Worm (Caenorhabditis elegans) whole organism, L3 larva: ENCODE measurements around the gene F15B10.3.
A peak's percentile ranks its signal among the peaks of the same experiment; 100 is the strongest.

ENCODE experiments used
- R02D3.7 ChIP-seq: fragments of 150-350 bp; optimal IDR thresholded peaks from 2 replicates; lab custom pipeline; 2014; ENCODE audit warnings: missing biosample characterization, missing genetic modification characterization
- ZK546.5 ChIP-seq: sonication (generic microtip); optimal IDR thresholded peaks from 2 replicates; lab custom pipeline; 2017; ENCODE audit warnings: missing biosample characterization, missing genetic modification characterization
- aly-2 ChIP-seq: fragments of 150-350 bp; optimal IDR thresholded peaks from 2 replicates; lab custom pipeline; 2014; ENCODE audit warnings: missing biosample characterization, missing genetic modification characterization
- ceh-16 ChIP-seq: sonication (generic microtip); optimal IDR thresholded peaks from 2 replicates; lab custom pipeline; 2017; ENCODE audit warnings: missing biosample characterization, missing genetic modification characterization
- ceh-28 ChIP-seq: fragments of 150-350 bp; optimal IDR thresholded peaks from 2 replicates; lab custom pipeline; 2014; ENCODE audit warnings: missing biosample characterization, missing genetic modification reagents, missing genetic modification characterization
- ceh-82 ChIP-seq: fragments of 150-350 bp; optimal IDR thresholded peaks from 2 replicates; lab custom pipeline; 2014; ENCODE audit warnings: missing biosample characterization, missing genetic modification characterization
- ceh-9 ChIP-seq: sonication (generic microtip); optimal IDR thresholded peaks from 2 replicates; lab custom pipeline; 2018; ENCODE audit warnings: missing biosample characterization, missing genetic modification characterization
- daf-12 ChIP-seq: fragments of 150-350 bp; optimal IDR thresholded peaks from 2 replicates; lab custom pipeline; 2014; ENCODE audit warnings: missing biosample characterization, missing genetic modification reagents, missing genetic modification characterization
- egl-27 ChIP-seq: sonication (generic microtip); optimal IDR thresholded peaks from 4 replicates; lab custom pipeline; 2017; ENCODE audit warnings: missing biosample characterization, missing genetic modification reagents, missing genetic modification characterization
- egl-5 ChIP-seq: fragments of 150-350 bp; optimal IDR thresholded peaks from 2 replicates; lab custom pipeline; 2017; ENCODE audit warnings: missing biosample characterization, missing genetic modification reagents, missing genetic modification characterization, inconsistent platforms
- elt-2 ChIP-seq: sonication (generic microtip); optimal IDR thresholded peaks from 2 replicates; lab custom pipeline; 2016; ENCODE audit warnings: missing genetic modification reagents, mild to moderate bottlenecking, missing genetic modification characterization, missing compliant biosample characterization
- elt-3 ChIP-seq, 3 experiments: fragments of 150-350 bp in 1 of 3; sonication (generic microtip) in 2 of 3; optimal IDR thresholded peaks; 2 replicates in 2 of 3; 4 replicates in 1 of 3; lab custom pipeline; 2014 to 2017; ENCODE audit warnings: missing biosample characterization in 3 of 3, missing genetic modification characterization in 3 of 3
- eor-1 ChIP-seq, 2 experiments: fragments of 150-350 bp; optimal IDR thresholded peaks; 2 replicates each; lab custom pipeline; 2014 to 2018; ENCODE audit warnings: missing biosample characterization in 2 of 2, missing genetic modification characterization in 2 of 2
- fkh-2 ChIP-seq: fragments of 150-350 bp; optimal IDR thresholded peaks from 2 replicates; lab custom pipeline; 2014; ENCODE audit warnings: missing biosample characterization, missing genetic modification reagents, missing genetic modification characterization
- fos-1 ChIP-seq: fragments of 150-350 bp; optimal IDR thresholded peaks from 2 replicates; lab custom pipeline; 2014; ENCODE audit warnings: missing biosample characterization, missing genetic modification characterization
- hmg-11 ChIP-seq: sonication (generic microtip); optimal IDR thresholded peaks from 2 replicates; lab custom pipeline; 2016; ENCODE audit warnings: missing genetic modification characterization, missing compliant biosample characterization
- jun-1 ChIP-seq: fragments of 150-350 bp; optimal IDR thresholded peaks from 2 replicates; lab custom pipeline; 2014; ENCODE audit warnings: missing biosample characterization, missing genetic modification reagents, missing genetic modification characterization
- lin-15B ChIP-seq: fragments of 150-350 bp; optimal IDR thresholded peaks from 2 replicates; lab custom pipeline; 2014; ENCODE audit warnings: missing biosample characterization, missing genetic modification characterization
- lin-39 ChIP-seq: fragments of 150-350 bp; optimal IDR thresholded peaks from 2 replicates; lab custom pipeline; 2018; ENCODE audit warnings: missing biosample characterization, missing genetic modification reagents, missing genetic modification characterization
- lsy-12 ChIP-seq: sonication (generic microtip); optimal IDR thresholded peaks from 2 replicates; lab custom pipeline; 2016; ENCODE audit warnings: mild to moderate bottlenecking, missing genetic modification characterization, missing compliant biosample characterization
- mdl-1 ChIP-seq: fragments of 150-350 bp; optimal IDR thresholded peaks from 2 replicates; lab custom pipeline; 2014; ENCODE audit warnings: missing biosample characterization, missing genetic modification characterization
- mml-1 ChIP-seq: fragments of 150-350 bp; sonication (generic microtip); optimal IDR thresholded peaks from 3 replicates; lab custom pipeline; 2014; ENCODE audit warnings: missing biosample characterization, missing genetic modification characterization
- nfya-1 ChIP-seq: sonication (generic microtip); optimal IDR thresholded peaks from 2 replicates; lab custom pipeline; 2017; ENCODE audit warnings: missing genetic modification characterization, mild to moderate bottlenecking, missing compliant biosample characterization, antibody characterized with exemption, moderate library complexity; ENCODE audit not compliant: insufficient read depth
- nhr-12 ChIP-seq: fragments of 150-350 bp; optimal IDR thresholded peaks from 2 replicates; lab custom pipeline; 2014; ENCODE audit warnings: missing biosample characterization, missing genetic modification characterization
- nhr-23 ChIP-seq: fragments of 150-350 bp; optimal IDR thresholded peaks from 2 replicates; lab custom pipeline; 2014; ENCODE audit warnings: missing biosample characterization, missing genetic modification reagents, missing genetic modification characterization
- nhr-237 ChIP-seq: fragments of 150-350 bp; optimal IDR thresholded peaks from 2 replicates; lab custom pipeline; 2014; ENCODE audit warnings: missing biosample characterization, missing genetic modification characterization
- nhr-25 ChIP-seq: sonication (generic microtip); optimal IDR thresholded peaks from 2 replicates; lab custom pipeline; 2017; ENCODE audit warnings: missing biosample characterization, missing genetic modification characterization
- nhr-43 ChIP-seq: sonication (generic microtip); optimal IDR thresholded peaks from 2 replicates; lab custom pipeline; 2016; ENCODE audit warnings: mild to moderate bottlenecking, missing genetic modification characterization, missing compliant biosample characterization; ENCODE audit not compliant: poor library complexity, severe bottlenecking
- nhr-67 ChIP-seq: fragments of 150-350 bp; optimal IDR thresholded peaks from 2 replicates; lab custom pipeline; 2014; ENCODE audit warnings: missing biosample characterization, missing genetic modification characterization
- nhr-77 ChIP-seq: fragments of 150-350 bp; optimal IDR thresholded peaks from 2 replicates; lab custom pipeline; 2014; ENCODE audit warnings: missing biosample characterization, missing genetic modification characterization
- pha-4 ChIP-seq: fragments of 150-350 bp; optimal IDR thresholded peaks from 2 replicates; lab custom pipeline; 2014; ENCODE audit warnings: missing biosample characterization, missing genetic modification reagents, missing genetic modification characterization
- pqm-1 ChIP-seq: fragments of 150-350 bp; optimal IDR thresholded peaks from 2 replicates; lab custom pipeline; 2017; ENCODE audit warnings: missing biosample characterization, missing genetic modification characterization, inconsistent platforms
- sea-2 ChIP-seq: fragments of 150-350 bp; sonication (generic microtip); optimal IDR thresholded peaks from 4 replicates; lab custom pipeline; 2014; ENCODE audit warnings: missing biosample characterization, missing genetic modification reagents, missing genetic modification characterization
- skn-1 ChIP-seq: fragments of 150-350 bp; optimal IDR thresholded peaks from 2 replicates; lab custom pipeline; 2014; ENCODE audit warnings: missing biosample characterization, missing genetic modification characterization
- snpc-4 ChIP-seq: fragments of 150-350 bp; optimal IDR thresholded peaks from 2 replicates; lab custom pipeline; 2014; ENCODE audit warnings: missing biosample characterization, missing genetic modification characterization
- tbx-2 ChIP-seq: sonication (generic microtip); optimal IDR thresholded peaks from 2 replicates; lab custom pipeline; 2016; ENCODE audit warnings: mild to moderate bottlenecking, missing genetic modification characterization, missing compliant biosample characterization
- unc-39 ChIP-seq: sonication (generic microtip); optimal IDR thresholded peaks from 4 replicates; lab custom pipeline; 2017; ENCODE audit warnings: missing biosample characterization, missing genetic modification characterization
- unc-62 ChIP-seq: fragments of 150-350 bp; sonication (generic microtip); optimal IDR thresholded peaks from 4 replicates; lab custom pipeline; 2014; ENCODE audit warnings: missing biosample characterization, missing genetic modification reagents, missing genetic modification characterization
- zag-1 ChIP-seq: fragments of 150-350 bp; optimal IDR thresholded peaks from 2 replicates; lab custom pipeline; 2014; ENCODE audit warnings: missing biosample characterization, missing genetic modification characterization
- ztf-11 ChIP-seq: fragments of 150-350 bp; optimal IDR thresholded peaks from 2 replicates; lab custom pipeline; 2014; ENCODE audit warnings: missing biosample characterization, missing genetic modification characterization
- ztf-4 ChIP-seq: fragments of 150-350 bp; optimal IDR thresholded peaks from 2 replicates; lab custom pipeline; 2014; ENCODE audit warnings: missing biosample characterization, missing genetic modification characterization

F15B10.3 gene

DNA sequence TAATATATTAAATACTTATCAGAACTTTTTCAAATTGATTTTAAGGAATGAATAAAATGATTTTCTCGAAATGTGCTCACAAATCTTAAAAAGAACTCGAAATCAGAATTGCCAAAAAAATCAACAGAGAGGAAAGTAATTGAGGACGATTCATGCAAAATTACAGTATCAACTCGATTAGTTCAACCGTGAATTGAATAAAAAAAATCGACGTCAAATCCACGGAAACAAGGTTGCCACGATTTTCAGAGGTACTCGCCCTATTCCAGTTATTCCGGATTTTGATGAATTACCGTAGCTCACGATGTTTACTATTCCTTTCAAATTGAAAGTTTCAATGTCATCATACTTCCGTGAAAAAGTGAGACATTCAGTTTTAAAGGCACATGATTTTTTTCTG is at the start of gene F15B10.3:
F15B10.3 (plus strand) TSS at position 301 of the 400 bp plus-strand sequence.
- TF ChIP-seq fos-1 (no peak), daf-12 (no peak), ztf-11 (tag; lab: Kevin White, UChicago) (no peak), ZK546.5 (tag; lab: Kevin White, UChicago) (no peak), ceh-16 (tag; lab: Kevin White, UChicago) (no peak), unc-39 (no peak), nhr-237 (no peak), elt-3 (tag; optimal IDR thresholded peaks at IDR 0.05; lab: Kevin White, UChicago) (no peak), aly-2 (no peak)

DNA sequence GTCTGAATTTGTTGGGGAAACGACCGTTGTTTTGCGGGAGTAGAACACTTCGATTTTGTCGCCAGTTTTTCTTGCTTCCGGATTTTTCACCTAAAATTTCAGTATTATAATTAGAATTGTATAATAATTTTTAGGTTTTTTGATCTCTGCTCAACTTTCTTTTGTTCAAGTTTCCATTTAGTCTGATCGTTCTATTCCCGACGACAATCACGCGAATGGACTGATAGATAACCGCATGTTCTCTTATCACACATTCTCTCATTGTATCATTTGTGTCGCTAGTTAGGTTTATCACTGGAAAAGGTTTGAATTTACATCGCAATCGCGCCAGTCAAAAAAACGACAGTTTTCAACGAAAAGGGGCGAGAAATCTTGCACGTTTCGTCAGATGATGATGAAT is 47.6 kb upstream of the F15B10.3 start:
- TF ChIP-seq elt-2 (tag; lab: Kevin White, UChicago) (peak; percentile 95), daf-12 (no peak), unc-62 (GFP tag; lab: Kevin White, UChicago) (no peak), egl-27 (tag; lab: Kevin White, UChicago) (no peak), pha-4 (peak; percentile 33), sea-2 (GFP tag; lab: Kevin White, UChicago) (no peak), eor-1 (tag; optimal IDR thresholded peaks at IDR 0.05; lab: Kevin White, UChicago) (no peak), ceh-82 (no peak), ztf-11 (tag; lab: Kevin White, UChicago) (no peak), elt-3 (tag; optimal IDR thresholded peaks at IDR 0.05; lab: Kevin White, UChicago) (peak in 2 of 3 experiments; percentile 68 to 91), pqm-1 (tag; lab: Kevin White, UChicago) (peak; percentile 88), jun-1 (tag; lab: Kevin White, UChicago) (peak; percentile 29), lin-39 (tag; lab: Kevin White, UChicago) (no peak), mml-1 (tag; lab: Kevin White, UChicago) (no peak), ztf-4 (tag; lab: Kevin White, UChicago) (no peak), ceh-9 (tag; lab: Kevin White, UChicago) (no peak)

DNA sequence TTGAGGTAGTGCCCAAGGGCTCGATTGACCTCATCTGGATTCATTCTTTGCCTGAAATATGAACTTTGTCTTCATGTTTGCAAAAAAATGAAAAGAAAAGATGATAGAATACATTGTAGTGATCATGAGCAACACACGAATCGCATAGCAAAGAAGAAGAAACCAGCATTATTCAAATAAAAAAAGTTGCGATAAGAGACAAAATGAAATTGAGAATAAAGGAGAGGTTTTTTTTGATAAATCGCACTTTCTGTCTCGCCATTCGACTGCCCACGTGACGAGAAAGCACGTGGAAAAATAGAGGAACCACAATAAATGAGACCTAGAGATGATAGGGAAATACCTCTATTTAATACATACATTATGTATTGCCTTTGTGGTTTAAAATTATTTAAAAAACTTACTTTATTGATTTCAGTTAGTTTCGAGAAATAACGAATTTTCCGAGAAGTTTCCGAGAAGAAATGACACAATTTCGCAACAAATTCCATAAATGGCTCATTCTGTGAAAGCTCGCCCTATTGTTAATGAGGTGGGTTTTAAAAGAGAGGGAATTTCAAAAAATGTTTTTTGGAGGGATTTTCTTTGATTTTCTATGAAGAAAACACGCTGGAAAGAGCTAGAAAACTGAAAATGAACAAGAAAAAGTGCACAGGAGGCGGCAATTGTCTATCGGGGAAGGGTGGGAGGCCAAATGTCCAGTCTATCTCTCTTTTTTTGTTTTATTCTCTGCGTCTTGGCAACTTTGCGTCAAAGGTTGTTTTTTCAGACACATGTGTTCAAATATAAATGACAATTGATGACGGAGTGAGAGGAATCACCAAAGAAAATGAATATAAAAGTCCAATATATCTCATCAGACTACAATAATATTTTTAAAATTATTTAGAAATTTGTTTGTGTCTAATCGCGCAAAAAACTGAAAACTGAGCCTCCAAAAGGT is 46.8 kb upstream of the F15B10.3 start, which contains the start of gene paqr-1:
paqr-1 (minus strand) TSS at position 51 of the 943 bp plus-strand sequence.
- TF ChIP-seq pha-4, result peak; percentile 6
- no peak for TF ChIP-seq ztf-11 (tag; lab: Kevin White, UChicago)
- TF ChIP-seq nfya-1, result peak; percentile 37
- peak; percentile 77 for TF ChIP-seq egl-5 (tag; lab: Kevin White, UChicago)
- peak; percentile 53 for TF ChIP-seq lin-15B (tag; lab: Kevin White, UChicago)
- peak; percentile 41 for TF ChIP-seq mdl-1 (tag; lab: Kevin White, UChicago)
- TF ChIP-seq elt-3 (tag; optimal IDR thresholded peaks at IDR 0.05; lab: Kevin White, UChicago), result no peak
- no peak for TF ChIP-seq nhr-77 (tag; lab: Kevin White, UChicago)
- no peak for TF ChIP-seq tbx-2 (tag; lab: Kevin White, UChicago)
- peak; percentile 16 for TF ChIP-seq lin-39 (tag; lab: Kevin White, UChicago)
- TF ChIP-seq pqm-1 (tag; lab: Kevin White, UChicago), result peak; percentile 29
- TF ChIP-seq fos-1, result peak; percentile 6
- no peak for TF ChIP-seq ceh-28
- peak; percentile 0 for TF ChIP-seq elt-2 (tag; lab: Kevin White, UChicago)

ce11 chrIV:6556624-6557368 is 45.7 kb upstream of the F15B10.3 start, which contains the start of gene try-3:
try-3 (plus strand) TSS chrIV:6557155.
- TF ChIP-seq pqm-1 (tag; lab: Kevin White, UChicago), result peak; percentile 43
- peak; percentile 32 for TF ChIP-seq nhr-23 (tag; lab: Kevin White, UChicago)
- no peak for TF ChIP-seq nhr-25 (tag; lab: Kevin White, UChicago)
- peak; percentile 88 for TF ChIP-seq lin-39 (tag; lab: Kevin White, UChicago)
- peak; percentile 21 for TF ChIP-seq lsy-12 (tag; lab: Kevin White, UChicago)
- TF ChIP-seq nhr-43 (tag; lab: Kevin White, UChicago), result peak; percentile 76
- TF ChIP-seq R02D3.7 (tag; lab: Kevin White, UChicago), result peak; percentile 14
- TF ChIP-seq pha-4, result peak; percentile 70
- peak; percentile 49 for TF ChIP-seq lin-15B (tag; lab: Kevin White, UChicago)
- TF ChIP-seq fkh-2 (tag; lab: Kevin White, UChicago), result no peak
- TF ChIP-seq egl-5 (tag; lab: Kevin White, UChicago), result no peak
- TF ChIP-seq hmg-11 (tag; lab: Kevin White, UChicago), result peak; percentile 77
- TF ChIP-seq skn-1 (tag; lab: Kevin White, UChicago), result peak; percentile 33
- TF ChIP-seq elt-2 (tag; lab: Kevin White, UChicago), result peak; percentile 56
- TF ChIP-seq ceh-16 (tag; lab: Kevin White, UChicago), result no peak
- peak; percentile 71 for TF ChIP-seq nfya-1
- no peak for TF ChIP-seq nhr-67
- TF ChIP-seq unc-39, result no peak
- TF ChIP-seq ztf-4 (tag; lab: Kevin White, UChicago), result no peak
- no peak for TF ChIP-seq zag-1 (tag; lab: Kevin White, UChicago)
- peak; percentile 33 for TF ChIP-seq egl-27 (tag; lab: Kevin White, UChicago)
- peak; percentile 58 for TF ChIP-seq snpc-4 (tag; lab: Kevin White, UChicago)
- TF ChIP-seq nhr-12 (tag; lab: Kevin White, UChicago), result no peak
- TF ChIP-seq elt-3 (tag; optimal IDR thresholded peaks at IDR 0.05; lab: Kevin White, UChicago), result peak in 1 of 3 experiments; percentile 63
- no peak for TF ChIP-seq ZK546.5 (tag; lab: Kevin White, UChicago)
- TF ChIP-seq, all 47 proteins: peak for 15
